Worm (Caenorhabditis elegans) whole organism, L2 larva: ENCODE results near the gene T11G6.4.

ENCODE experiments used
- dmd-4 ChIP-seq: sonication (generic microtip); optimal IDR thresholded peaks from 2 replicates; lab custom pipeline; 2017; ENCODE audit warnings: missing biosample characterization, missing genetic modification characterization
- lsy-2 ChIP-seq, 2 experiments: fragments of 150-350 bp in 1 of 2; sonication (generic microtip) in 1 of 2; optimal IDR thresholded peaks; 2 replicates each; lab custom pipeline; 2014 to 2017; ENCODE audit warnings: missing biosample characterization in 2 of 2, missing genetic modification characterization in 2 of 2
- nhr-23 ChIP-seq: fragments of 150-350 bp; optimal IDR thresholded peaks from 2 replicates; lab custom pipeline; 2014; ENCODE audit warnings: missing biosample characterization, missing genetic modification reagents, missing genetic modification characterization
- snpc-4 ChIP-seq: fragments of 150-350 bp; optimal IDR thresholded peaks from 2 replicates; lab custom pipeline; 2014; ENCODE audit warnings: missing biosample characterization, missing genetic modification characterization
- unc-39 ChIP-seq: fragments of 150-350 bp; optimal IDR thresholded peaks from 2 replicates; lab custom pipeline; 2014; ENCODE audit warnings: missing biosample characterization, missing genetic modification characterization

DNA sequence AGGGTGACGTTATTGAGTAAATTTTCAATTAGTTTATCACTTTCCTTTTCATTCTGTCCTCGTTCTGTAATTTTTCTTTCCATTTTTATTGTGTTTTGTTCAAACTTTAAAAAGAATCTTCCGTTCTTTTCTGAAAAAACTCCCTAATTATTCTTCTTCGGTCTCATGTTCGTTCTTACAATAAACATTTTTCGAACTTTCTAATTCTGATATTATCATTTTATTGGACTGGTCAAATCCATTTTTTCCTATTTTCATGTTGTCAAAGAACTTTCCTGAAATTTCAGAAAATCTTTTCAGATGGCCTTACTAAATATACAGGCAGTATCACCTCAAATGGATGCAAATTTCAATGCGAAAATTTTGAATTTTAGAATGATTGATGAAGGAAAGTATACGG, 12.3 kb upstream of the T11G6.4 start, which contains the start of gene nish-1:
- TF ChIP-seq dmd-4 (tag; lab: Kevin White, UChicago) (no peak), nhr-23 (tag; lab: Kevin White, UChicago) (no peak), unc-39 (tag; lab: Kevin White, UChicago) (no peak), snpc-4 (no peak), lsy-2 (tag; optimal IDR thresholded peaks at IDR 0.05; lab: Kevin White, UChicago) (no peak)
